Fruit fly (Drosophila melanogaster) whole organism, adult: ENCODE results near the gene PMP34.

Source experiments
- CG5204 ChIP-seq: fragments of 200-800 bp; sonication (Bioruptor generic); optimal IDR thresholded peaks from 2 replicates; lab custom pipeline; 2016; ENCODE audit warnings: missing biosample characterization, missing genetic modification characterization
- kay ChIP-seq: fragments of 200-800 bp; sonication (Bioruptor generic); peaks from one replicate; lab custom pipeline; 2016; ENCODE audit warnings: missing biosample characterization, missing genetic modification characterization, borderline replicate concordance

dm6 chr3L:4296760-4297159 lies 21.8 kb upstream of the PMP34 start:
- TF ChIP-seq kay (no peak), CG5204 (GFP tag; lab: Kevin White, UChicago) (no peak)
